Worm (Caenorhabditis elegans) whole organism, early embryonic: ENCODE measurements around the gene osm-6.

ENCODE experiments used
- B0310.2 ChIP-seq: sonication (generic microtip); optimal IDR thresholded peaks from 2 replicates; lab custom pipeline; 2016; ENCODE audit warnings: mild to moderate bottlenecking, missing genetic modification characterization, missing compliant biosample characterization
- F13C5.2 ChIP-seq: sonication (generic microtip); optimal IDR thresholded peaks from 2 replicates; lab custom pipeline; 2017; ENCODE audit warnings: mild to moderate bottlenecking, missing genetic modification characterization, inconsistent platforms, missing compliant biosample characterization
- aly-1 ChIP-seq: sonication (generic microtip); optimal IDR thresholded peaks from 2 replicates; lab custom pipeline; 2016; ENCODE audit warnings: missing genetic modification characterization, missing compliant biosample characterization
- ama-1 ChIP-seq: fragments of 150-350 bp; optimal IDR thresholded peaks from 2 replicates; lab custom pipeline; 2014
- ceh-13 ChIP-seq: fragments of 200-800 bp; sonication (Bioruptor generic); optimal IDR thresholded peaks from 2 replicates; lab custom pipeline; 2018; ENCODE audit warnings: mild to moderate bottlenecking, missing genetic modification characterization, missing compliant biosample characterization
- ceh-36 ChIP-seq: sonication (generic microtip); optimal IDR thresholded peaks from 2 replicates; lab custom pipeline; 2016; ENCODE audit warnings: missing genetic modification characterization, inconsistent platforms, missing compliant biosample characterization
- ets-7 ChIP-seq: sonication (generic microtip); optimal IDR thresholded peaks from 2 replicates; lab custom pipeline; 2016; ENCODE audit warnings: missing genotype, missing genetic modification characterization, missing compliant biosample characterization
- flt-1 ChIP-seq: fragments of 200-800 bp; sonication (Bioruptor generic); IDR thresholded peaks from 2 replicates; pipeline ENCODE4 v1.3.6; 2022; ENCODE audit warnings: missing genetic modification characterization, missing compliant biosample characterization
- hmbx-1 ChIP-seq: sonication (generic microtip); optimal IDR thresholded peaks from 2 replicates; lab custom pipeline; 2016; ENCODE audit warnings: mild to moderate bottlenecking, missing genetic modification characterization, missing compliant biosample characterization
- hmg-4 ChIP-seq: fragments of 200-800 bp; sonication (Bioruptor generic); optimal IDR thresholded peaks from 2 replicates; lab custom pipeline; 2018; ENCODE audit warnings: mild to moderate bottlenecking, missing genetic modification characterization, missing compliant biosample characterization
- hnd-1 ChIP-seq: sonication (generic microtip); optimal IDR thresholded peaks from 2 replicates; lab custom pipeline; 2016; ENCODE audit warnings: missing genetic modification characterization, missing compliant biosample characterization
- pes-1 ChIP-seq: fragments of 200-800 bp; sonication (Bioruptor generic); IDR thresholded peaks from 2 replicates; pipeline ENCODE4 v1.3.6; 2022; ENCODE audit warnings: missing genetic modification reagents, missing genetic modification characterization, missing compliant biosample characterization
- scrt-1 ChIP-seq: fragments of 200-800 bp; sonication (Bioruptor generic); IDR thresholded peaks from 2 replicates; pipeline ENCODE4 v1.3.6; 2022; ENCODE audit warnings: missing genetic modification characterization, missing compliant biosample characterization
- sea-1 ChIP-seq: fragments of 200-800 bp; sonication (Bioruptor generic); conservative IDR thresholded peaks from 2 replicates; pipeline ENCODE4 v1.3.6; 2022; ENCODE audit warnings: missing genetic modification characterization, missing compliant biosample characterization
- tbx-11 ChIP-seq: fragments of 200-800 bp; sonication (Bioruptor generic); IDR thresholded peaks from 2 replicates; pipeline ENCODE4 v1.3.6; 2022; ENCODE audit warnings: missing genetic modification characterization, missing compliant biosample characterization
- tbx-37 ChIP-seq: fragments of 200-800 bp; sonication (Bioruptor generic); conservative IDR thresholded peaks from 2 replicates; pipeline ENCODE4 v1.3.6; 2022; ENCODE audit warnings: missing genetic modification reagents, missing genetic modification characterization, missing compliant biosample characterization
- tra-4 ChIP-seq: sonication (generic microtip); optimal IDR thresholded peaks from 2 replicates; lab custom pipeline; 2017; ENCODE audit warnings: missing genetic modification characterization, missing compliant biosample characterization

Gene osm-6

DNA sequence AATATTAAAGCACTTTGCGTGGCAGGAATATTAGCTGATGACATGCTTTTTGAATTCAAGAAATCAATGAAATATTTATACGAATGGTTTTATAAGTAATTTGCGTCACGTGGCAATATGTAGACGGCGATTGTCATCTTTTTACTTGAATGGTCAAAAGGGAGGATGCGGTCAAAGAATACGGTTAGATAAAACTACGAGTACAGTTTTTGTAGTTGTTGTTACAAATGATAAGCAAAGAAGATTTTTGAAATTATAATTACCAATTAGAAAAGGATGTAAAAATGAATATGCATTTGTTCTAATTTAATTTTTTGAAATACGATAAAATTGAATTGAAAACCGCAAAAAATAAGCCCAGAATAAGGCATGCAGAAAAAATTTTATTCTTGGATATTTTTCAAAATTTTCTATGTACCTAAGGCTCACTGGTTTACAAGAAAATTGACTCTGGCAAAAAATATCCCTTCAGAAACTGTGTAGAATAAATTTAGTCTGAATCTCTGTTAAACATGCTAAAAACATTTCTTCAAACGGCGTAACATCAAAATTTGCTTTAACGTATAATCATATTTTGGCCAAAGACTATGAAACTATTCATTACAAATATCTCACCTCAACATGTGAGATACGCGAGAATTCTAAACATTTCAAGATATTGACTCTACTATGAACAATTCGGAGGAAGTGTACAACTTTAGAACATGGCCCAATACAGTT, 35.9 kb downstream of the osm-6 start, which contains the start of the genes sodh-2 and srx-76:
sodh-2 (minus strand) TSS at position 101 of the 720 bp plus-strand sequence.
srx-76 (plus strand) TSS at position 670 of the 720 bp plus-strand sequence.
- no peak for TF ChIP-seq ama-1 (lab: Kevin White, UChicago)
- TF ChIP-seq sea-1 (GFP tag; lab: Robert Waterston, UW) = no peak
- no peak for TF ChIP-seq tbx-37 (GFP tag; lab: Robert Waterston, UW)
- TF ChIP-seq B0310.2 (tag; lab: Kevin White, UChicago) = no peak
- no peak for TF ChIP-seq F13C5.2 (tag; lab: Kevin White, UChicago)
- no peak for TF ChIP-seq tra-4 (tag; lab: Kevin White, UChicago)
- no peak for TF ChIP-seq hnd-1 (tag; lab: Kevin White, UChicago)
- TF ChIP-seq hmg-4 = no peak
- TF ChIP-seq ceh-13 = no peak
- TF ChIP-seq ceh-36 (tag; lab: Kevin White, UChicago) = no peak
- no peak for TF ChIP-seq aly-1 (tag; lab: Kevin White, UChicago)
- TF ChIP-seq hmbx-1 (tag; lab: Kevin White, UChicago) = no peak
- no peak for TF ChIP-seq tbx-11 (GFP tag; lab: Robert Waterston, UW)
- TF ChIP-seq ets-7 (tag; lab: Kevin White, UChicago) = no peak
- no peak for TF ChIP-seq scrt-1 (GFP tag; lab: Robert Waterston, UW)
- no peak for TF ChIP-seq pes-1 (GFP tag; lab: Robert Waterston, UW)

DNA sequence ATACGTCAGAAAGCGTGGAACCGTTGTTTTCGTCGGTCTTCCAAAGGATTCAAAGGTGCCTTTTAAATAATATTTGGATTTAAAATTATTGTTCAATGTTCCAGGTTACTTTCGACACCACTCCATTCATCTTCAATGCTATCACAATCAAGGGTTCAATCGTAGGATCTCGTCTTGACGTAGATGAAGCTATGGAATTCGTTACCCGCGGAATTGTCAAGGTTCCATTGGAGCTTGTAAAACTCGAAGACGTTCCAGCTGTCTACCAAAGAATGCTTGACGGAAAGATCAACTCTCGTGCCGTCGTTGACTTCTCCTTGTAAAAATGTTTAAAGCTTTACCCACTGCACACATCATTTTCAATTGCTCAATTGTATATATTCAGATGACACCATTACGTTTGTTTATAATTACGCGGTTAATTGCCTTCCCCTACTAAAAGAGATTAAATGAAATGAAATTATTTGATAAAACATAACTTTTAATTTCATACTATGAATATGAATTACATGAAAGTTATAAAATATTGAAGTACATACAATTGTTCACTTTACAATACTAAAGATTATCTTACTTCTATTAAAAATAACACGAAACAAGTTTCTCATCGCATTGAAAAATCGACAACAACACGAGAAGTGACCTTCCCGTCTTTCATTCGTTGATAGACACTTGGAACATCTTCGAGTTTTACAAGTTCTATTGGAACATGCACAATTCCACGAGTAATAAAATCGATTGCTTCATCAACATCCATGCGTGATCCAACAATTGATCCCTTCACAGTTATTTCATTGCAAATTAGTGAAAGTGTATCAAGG, 37.9 kb downstream of the osm-6 start:
- TF ChIP-seq aly-1 (tag; lab: Kevin White, UChicago) = no peak
- no peak for TF ChIP-seq scrt-1 (GFP tag; lab: Robert Waterston, UW)
- no peak for TF ChIP-seq B0310.2 (tag; lab: Kevin White, UChicago)
- TF ChIP-seq ceh-36 (tag; lab: Kevin White, UChicago) = no peak
- TF ChIP-seq flt-1 (GFP tag; lab: Robert Waterston, UW) = no peak
- TF ChIP-seq tra-4 (tag; lab: Kevin White, UChicago) = no peak
- no peak for TF ChIP-seq F13C5.2 (tag; lab: Kevin White, UChicago)
- no peak for TF ChIP-seq hmg-4
- TF ChIP-seq ceh-13 = no peak
- no peak for TF ChIP-seq sea-1 (GFP tag; lab: Robert Waterston, UW)

DNA sequence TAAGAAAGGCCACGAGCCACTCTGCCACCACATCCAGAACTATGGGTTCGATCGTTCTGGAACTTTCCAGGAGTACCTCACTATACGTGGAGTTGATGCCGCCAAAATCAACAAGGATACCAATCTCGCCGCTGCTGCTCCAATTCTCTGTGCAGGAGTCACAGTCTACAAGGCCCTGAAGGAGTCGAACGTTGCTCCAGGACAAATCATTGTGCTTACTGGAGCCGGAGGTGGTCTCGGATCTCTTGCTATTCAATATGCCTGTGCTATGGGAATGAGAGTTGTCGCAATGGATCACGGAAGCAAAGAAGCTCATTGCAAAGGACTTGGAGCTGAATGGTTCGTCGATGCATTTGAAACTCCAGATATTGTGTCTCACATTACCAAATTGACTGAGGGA, 38.6 kb downstream of the osm-6 start:
- TF ChIP-seq scrt-1 (GFP tag; lab: Robert Waterston, UW) = no peak
- no peak for TF ChIP-seq ceh-13
- TF ChIP-seq aly-1 (tag; lab: Kevin White, UChicago) = no peak
- no peak for TF ChIP-seq ets-7 (tag; lab: Kevin White, UChicago)
- TF ChIP-seq hmg-4 = no peak
- no peak for TF ChIP-seq flt-1 (GFP tag; lab: Robert Waterston, UW)
- TF ChIP-seq hmbx-1 (tag; lab: Kevin White, UChicago) = no peak
- no peak for TF ChIP-seq tra-4 (tag; lab: Kevin White, UChicago)
- no peak for TF ChIP-seq pes-1 (GFP tag; lab: Robert Waterston, UW)
- TF ChIP-seq ama-1 (lab: Kevin White, UChicago) = no peak
- TF ChIP-seq tbx-11 (GFP tag; lab: Robert Waterston, UW) = no peak
- TF ChIP-seq B0310.2 (tag; lab: Kevin White, UChicago) = no peak
- TF ChIP-seq ceh-36 (tag; lab: Kevin White, UChicago) = no peak

DNA sequence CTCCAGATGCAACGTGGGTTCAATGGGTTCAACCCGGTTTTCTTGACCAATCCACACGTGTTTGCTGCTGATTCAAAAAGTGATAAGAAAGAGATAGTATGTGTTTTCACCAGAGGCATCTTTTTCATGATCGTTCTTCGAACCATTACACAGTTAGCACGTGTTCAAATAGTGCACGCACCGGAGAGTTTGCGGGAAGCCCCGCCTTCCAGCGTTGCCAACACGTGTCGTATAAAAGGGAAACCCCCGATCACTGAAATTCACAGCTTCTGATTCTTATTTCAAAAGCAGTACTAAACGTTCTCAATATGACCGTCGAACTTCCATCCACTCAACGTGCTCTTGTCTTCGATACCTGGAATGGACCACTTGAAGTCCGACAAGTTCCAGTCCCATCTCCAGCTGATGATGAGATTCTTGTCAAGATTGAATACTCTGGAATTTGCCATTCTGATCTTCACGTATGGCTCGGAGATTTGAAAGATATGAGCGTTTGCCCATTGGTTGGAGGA, 39.2 kb downstream of the osm-6 start, which contains the start of gene adh-1:
adh-1 (plus strand) TSS at position 261 of the 512 bp plus-strand sequence.
- TF ChIP-seq ets-7 (tag; lab: Kevin White, UChicago) = no peak
- no peak for TF ChIP-seq ama-1 (lab: Kevin White, UChicago)
- TF ChIP-seq tbx-37 (GFP tag; lab: Robert Waterston, UW) = no peak
- no peak for TF ChIP-seq ceh-36 (tag; lab: Kevin White, UChicago)
- no peak for TF ChIP-seq tbx-11 (GFP tag; lab: Robert Waterston, UW)
- no peak for TF ChIP-seq hnd-1 (tag; lab: Kevin White, UChicago)
- no peak for TF ChIP-seq tra-4 (tag; lab: Kevin White, UChicago)
- TF ChIP-seq pes-1 (GFP tag; lab: Robert Waterston, UW) = no peak
- TF ChIP-seq F13C5.2 (tag; lab: Kevin White, UChicago) = no peak
- TF ChIP-seq flt-1 (GFP tag; lab: Robert Waterston, UW) = no peak
- TF ChIP-seq hmbx-1 (tag; lab: Kevin White, UChicago) = no peak

DNA sequence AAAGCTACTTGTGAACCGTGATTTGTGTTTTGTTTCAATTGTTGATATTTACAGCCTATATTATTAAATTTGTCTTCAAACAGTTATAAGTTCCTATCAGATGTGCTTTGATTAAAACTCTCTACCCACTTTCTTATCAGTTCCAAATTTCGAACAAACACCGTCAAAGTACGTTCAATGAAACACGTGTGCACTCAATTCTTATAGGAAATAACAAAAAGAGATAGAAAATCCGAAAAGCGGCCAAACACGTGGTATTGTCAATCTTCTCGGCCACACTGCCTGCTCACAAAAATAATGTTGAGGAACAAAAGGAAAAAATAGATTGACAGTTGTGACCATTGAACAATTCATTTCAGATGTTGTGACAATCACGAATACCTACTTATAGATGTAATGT, 41.3 kb downstream of the osm-6 start:
- TF ChIP-seq sea-1 (GFP tag; lab: Robert Waterston, UW) (no peak), hmbx-1 (tag; lab: Kevin White, UChicago) (no peak), ama-1 (lab: Kevin White, UChicago) (no peak), hnd-1 (tag; lab: Kevin White, UChicago) (no peak), ceh-36 (tag; lab: Kevin White, UChicago) (no peak), B0310.2 (tag; lab: Kevin White, UChicago) (no peak), ets-7 (tag; lab: Kevin White, UChicago) (no peak), scrt-1 (GFP tag; lab: Robert Waterston, UW) (no peak), tra-4 (tag; lab: Kevin White, UChicago) (no peak), F13C5.2 (tag; lab: Kevin White, UChicago) (no peak), ceh-13 (no peak), pes-1 (GFP tag; lab: Robert Waterston, UW) (no peak), aly-1 (tag; lab: Kevin White, UChicago) (no peak), tbx-37 (GFP tag; lab: Robert Waterston, UW) (no peak), tbx-11 (GFP tag; lab: Robert Waterston, UW) (no peak), hmg-4 (no peak), flt-1 (GFP tag; lab: Robert Waterston, UW) (no peak)
